Worm (Caenorhabditis elegans) whole organism, mixed stage, embryonic: ENCODE data around the gene twk-32.

Experiments
- blmp-1 ChIP-seq: fragments of 150-350 bp; optimal IDR thresholded peaks from 2 replicates; lab custom pipeline; 2014; ENCODE audit warnings: missing biosample characterization, missing genetic modification characterization
- ces-1 ChIP-seq: fragments of 150-350 bp; optimal IDR thresholded peaks from 2 replicates; lab custom pipeline; 2014; ENCODE audit warnings: missing biosample characterization, missing genetic modification reagents, missing genetic modification characterization
- elt-1 ChIP-seq: sonication (generic microtip); optimal IDR thresholded peaks from 2 replicates; lab custom pipeline; 2017; ENCODE audit warnings: missing genetic modification characterization, mild to moderate bottlenecking, missing compliant biosample characterization, antibody characterized with exemption, moderate library complexity, borderline replicate concordance; ENCODE audit not compliant: insufficient read depth
- lin-13 ChIP-seq: fragments of 150-350 bp; optimal IDR thresholded peaks from 2 replicates; lab custom pipeline; 2014; ENCODE audit warnings: missing biosample characterization, missing genetic modification characterization
- mep-1 ChIP-seq: fragments of 150-350 bp; optimal IDR thresholded peaks from 2 replicates; lab custom pipeline; 2017; ENCODE audit warnings: missing biosample characterization, missing genetic modification reagents, missing genetic modification characterization, inconsistent platforms
- mls-2 ChIP-seq: sonication (generic microtip); optimal IDR thresholded peaks from 2 replicates; lab custom pipeline; 2016; ENCODE audit warnings: mild to moderate bottlenecking, missing genetic modification characterization, moderate library complexity, missing compliant biosample characterization
- nhr-12 ChIP-seq: fragments of 150-350 bp; optimal IDR thresholded peaks from 2 replicates; lab custom pipeline; 2014; ENCODE audit warnings: missing biosample characterization, missing genetic modification characterization
- nhr-28 ChIP-seq: fragments of 150-350 bp; optimal IDR thresholded peaks from 2 replicates; lab custom pipeline; 2014; ENCODE audit warnings: missing biosample characterization, missing genetic modification characterization
- sem-2 ChIP-seq: fragments of 200-800 bp; sonication (Bioruptor generic); optimal IDR thresholded peaks from 2 replicates; lab custom pipeline; 2018; ENCODE audit warnings: mild to moderate bottlenecking, missing genetic modification characterization, missing compliant biosample characterization
- snpc-4 ChIP-seq: fragments of 150-350 bp; optimal IDR thresholded peaks from 2 replicates; lab custom pipeline; 2014; ENCODE audit warnings: missing biosample characterization, missing genetic modification characterization
- tbx-8 ChIP-seq: fragments of 200-800 bp; sonication (Bioruptor generic); optimal IDR thresholded peaks from 2 replicates; lab custom pipeline; 2018; ENCODE audit warnings: mild to moderate bottlenecking, missing genetic modification characterization, moderate library complexity, missing compliant biosample characterization

- TF ChIP-seq ces-1 (GFP tag; lab: Kevin White, UChicago) (no peak), tbx-8 (GFP tag; lab: Kevin White, UChicago) (no peak), mls-2 (no peak), lin-13 (no peak), sem-2 (GFP tag; lab: Kevin White, UChicago) (no peak), elt-1 (tag; lab: Kevin White, UChicago) (no peak), blmp-1 (tag; lab: Kevin White, UChicago) (no peak), nhr-12 (tag; lab: Kevin White, UChicago) (no peak), mep-1 (no peak), snpc-4 (no peak), nhr-28 (tag; lab: Kevin White, UChicago) (no peak)
These were observed 10.7 kb upstream of the twk-32 start for ce11 chrV:13785767-13786166.
